Worm (Caenorhabditis elegans) whole organism, L3 larva: ENCODE data around the gene srbc-9.

Experiments used
- R02D3.7 ChIP-seq: fragments of 150-350 bp; optimal IDR thresholded peaks from 2 replicates; lab custom pipeline; 2014; ENCODE audit warnings: missing biosample characterization, missing genetic modification characterization
- ZK546.5 ChIP-seq: sonication (generic microtip); optimal IDR thresholded peaks from 2 replicates; lab custom pipeline; 2017; ENCODE audit warnings: missing biosample characterization, missing genetic modification characterization
- ceh-82 ChIP-seq: fragments of 150-350 bp; optimal IDR thresholded peaks from 2 replicates; lab custom pipeline; 2014; ENCODE audit warnings: missing biosample characterization, missing genetic modification characterization
- ceh-9 ChIP-seq: sonication (generic microtip); optimal IDR thresholded peaks from 2 replicates; lab custom pipeline; 2018; ENCODE audit warnings: missing biosample characterization, missing genetic modification characterization
- daf-12 ChIP-seq: fragments of 150-350 bp; optimal IDR thresholded peaks from 2 replicates; lab custom pipeline; 2014; ENCODE audit warnings: missing biosample characterization, missing genetic modification reagents, missing genetic modification characterization
- egl-5 ChIP-seq: fragments of 150-350 bp; optimal IDR thresholded peaks from 2 replicates; lab custom pipeline; 2017; ENCODE audit warnings: missing biosample characterization, missing genetic modification reagents, missing genetic modification characterization, inconsistent platforms
- elt-1 ChIP-seq: fragments of 150-350 bp; optimal IDR thresholded peaks from 2 replicates; lab custom pipeline; 2014; ENCODE audit warnings: missing biosample characterization, missing genetic modification characterization
- elt-2 ChIP-seq: sonication (generic microtip); optimal IDR thresholded peaks from 2 replicates; lab custom pipeline; 2016; ENCODE audit warnings: missing genetic modification reagents, mild to moderate bottlenecking, missing genetic modification characterization, missing compliant biosample characterization
- eor-1 ChIP-seq, 2 experiments: fragments of 150-350 bp; optimal IDR thresholded peaks; 2 replicates each; lab custom pipeline; 2014 to 2018; ENCODE audit warnings: missing biosample characterization in 2 of 2, missing genetic modification characterization in 2 of 2
- fkh-10 ChIP-seq: sonication (generic microtip); optimal IDR thresholded peaks from 2 replicates; lab custom pipeline; 2017; ENCODE audit warnings: missing biosample characterization, missing genetic modification reagents, missing genetic modification characterization
- fkh-2 ChIP-seq: fragments of 150-350 bp; optimal IDR thresholded peaks from 2 replicates; lab custom pipeline; 2014; ENCODE audit warnings: missing biosample characterization, missing genetic modification reagents, missing genetic modification characterization
- jun-1 ChIP-seq: fragments of 150-350 bp; optimal IDR thresholded peaks from 2 replicates; lab custom pipeline; 2014; ENCODE audit warnings: missing biosample characterization, missing genetic modification reagents, missing genetic modification characterization
- lin-15B ChIP-seq: fragments of 150-350 bp; optimal IDR thresholded peaks from 2 replicates; lab custom pipeline; 2014; ENCODE audit warnings: missing biosample characterization, missing genetic modification characterization
- lin-39 ChIP-seq: fragments of 150-350 bp; optimal IDR thresholded peaks from 2 replicates; lab custom pipeline; 2018; ENCODE audit warnings: missing biosample characterization, missing genetic modification reagents, missing genetic modification characterization
- lsy-12 ChIP-seq: sonication (generic microtip); optimal IDR thresholded peaks from 2 replicates; lab custom pipeline; 2016; ENCODE audit warnings: mild to moderate bottlenecking, missing genetic modification characterization, missing compliant biosample characterization
- mml-1 ChIP-seq: fragments of 150-350 bp; sonication (generic microtip); optimal IDR thresholded peaks from 3 replicates; lab custom pipeline; 2014; ENCODE audit warnings: missing biosample characterization, missing genetic modification characterization
- nhr-12 ChIP-seq: fragments of 150-350 bp; optimal IDR thresholded peaks from 2 replicates; lab custom pipeline; 2014; ENCODE audit warnings: missing biosample characterization, missing genetic modification characterization
- nhr-237 ChIP-seq: fragments of 150-350 bp; optimal IDR thresholded peaks from 2 replicates; lab custom pipeline; 2014; ENCODE audit warnings: missing biosample characterization, missing genetic modification characterization
- nhr-25 ChIP-seq: sonication (generic microtip); optimal IDR thresholded peaks from 2 replicates; lab custom pipeline; 2017; ENCODE audit warnings: missing biosample characterization, missing genetic modification characterization
- nhr-28 ChIP-seq: fragments of 150-350 bp; optimal IDR thresholded peaks from 2 replicates; lab custom pipeline; 2014; ENCODE audit warnings: missing biosample characterization, missing genetic modification characterization
- nhr-43 ChIP-seq: sonication (generic microtip); optimal IDR thresholded peaks from 2 replicates; lab custom pipeline; 2016; ENCODE audit warnings: mild to moderate bottlenecking, missing genetic modification characterization, missing compliant biosample characterization; ENCODE audit not compliant: poor library complexity, severe bottlenecking
- nhr-67 ChIP-seq: fragments of 150-350 bp; optimal IDR thresholded peaks from 2 replicates; lab custom pipeline; 2014; ENCODE audit warnings: missing biosample characterization, missing genetic modification characterization
- nhr-76 ChIP-seq: fragments of 150-350 bp; sonication (generic microtip); optimal IDR thresholded peaks from 5 replicates; lab custom pipeline; 2014; ENCODE audit warnings: missing biosample characterization, missing genetic modification characterization
- pha-4 ChIP-seq: fragments of 150-350 bp; optimal IDR thresholded peaks from 2 replicates; lab custom pipeline; 2014; ENCODE audit warnings: missing biosample characterization, missing genetic modification reagents, missing genetic modification characterization
- sea-2 ChIP-seq: fragments of 150-350 bp; sonication (generic microtip); optimal IDR thresholded peaks from 4 replicates; lab custom pipeline; 2014; ENCODE audit warnings: missing biosample characterization, missing genetic modification reagents, missing genetic modification characterization
- skn-1 ChIP-seq: fragments of 150-350 bp; optimal IDR thresholded peaks from 2 replicates; lab custom pipeline; 2014; ENCODE audit warnings: missing biosample characterization, missing genetic modification characterization
- tbx-2 ChIP-seq: sonication (generic microtip); optimal IDR thresholded peaks from 2 replicates; lab custom pipeline; 2016; ENCODE audit warnings: mild to moderate bottlenecking, missing genetic modification characterization, missing compliant biosample characterization
- unc-62 ChIP-seq: fragments of 150-350 bp; sonication (generic microtip); optimal IDR thresholded peaks from 4 replicates; lab custom pipeline; 2014; ENCODE audit warnings: missing biosample characterization, missing genetic modification reagents, missing genetic modification characterization
- ztf-11 ChIP-seq: fragments of 150-350 bp; optimal IDR thresholded peaks from 2 replicates; lab custom pipeline; 2014; ENCODE audit warnings: missing biosample characterization, missing genetic modification characterization
- ztf-4 ChIP-seq: fragments of 150-350 bp; optimal IDR thresholded peaks from 2 replicates; lab custom pipeline; 2014; ENCODE audit warnings: missing biosample characterization, missing genetic modification characterization

Gene srbc-9

DNA sequence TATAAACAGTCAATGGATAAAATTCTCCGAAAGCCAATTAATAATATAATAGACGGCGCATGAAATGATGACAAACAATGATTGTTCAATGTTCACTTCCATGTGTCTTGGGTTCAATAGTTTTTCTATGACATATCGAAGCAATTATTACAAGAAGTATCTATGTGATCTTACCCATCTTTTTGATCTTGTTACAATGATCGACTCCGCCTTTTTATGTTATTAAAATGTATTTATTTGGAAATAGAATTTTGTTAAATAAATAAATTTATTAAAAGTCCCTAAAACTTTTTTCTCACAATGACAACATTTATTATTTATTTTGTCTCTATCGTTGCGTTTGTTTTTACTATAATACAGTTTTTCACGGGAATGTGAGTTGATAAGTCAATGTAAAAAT lies 39.6 kb upstream of the srbc-9 start, which contains the start of gene swt-2:
swt-2 (plus strand) TSS at position 301 of the 400 bp plus-strand sequence.
- TF ChIP-seq nhr-28 (tag; lab: Kevin White, UChicago) (no peak), ZK546.5 (tag; lab: Kevin White, UChicago) (no peak), nhr-43 (tag; lab: Kevin White, UChicago) (no peak), mml-1 (tag; lab: Kevin White, UChicago) (no peak)

DNA sequence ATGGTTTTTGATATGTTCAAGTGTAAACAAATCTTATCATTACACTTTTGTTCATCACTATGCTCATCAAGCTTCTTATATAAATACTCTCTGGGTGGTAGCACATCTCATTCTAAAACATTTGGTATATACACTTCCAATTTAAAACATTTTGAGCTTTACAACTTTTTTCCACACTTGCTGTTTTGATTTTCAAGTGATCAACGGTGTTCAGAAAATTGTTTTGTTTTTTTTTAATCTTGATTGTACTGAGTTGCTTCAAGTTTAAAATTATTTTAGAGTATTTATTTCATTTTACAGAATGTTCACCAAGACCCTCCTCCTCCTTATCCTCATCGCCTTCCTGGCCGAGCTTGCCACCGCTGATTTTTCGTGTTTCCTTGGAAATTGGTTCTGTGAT lies 38.6 kb upstream of the srbc-9 start, which contains the start of gene C54F6.5:
C54F6.5 (plus strand) TSS at position 301 of the 400 bp plus-strand sequence.
- no peak for TF ChIP-seq ceh-9

DNA sequence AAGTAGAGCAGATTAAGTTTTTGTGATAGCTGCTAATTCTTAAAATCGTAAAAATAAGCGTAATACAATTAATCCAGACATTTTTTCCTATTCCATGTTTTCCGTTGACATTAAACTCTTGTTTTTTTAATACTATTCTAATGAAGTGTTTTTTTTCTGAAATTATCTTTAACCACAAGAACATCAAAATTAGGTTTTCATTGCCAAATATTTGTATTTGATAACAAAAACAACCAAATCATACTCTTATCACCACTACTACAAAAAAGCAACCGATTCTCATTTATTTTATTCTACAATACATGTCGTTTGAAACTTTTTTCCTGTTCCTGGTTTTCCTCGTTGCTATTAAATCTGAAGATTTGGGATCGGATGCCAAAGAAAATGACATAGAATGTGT lies 36.9 kb upstream of the srbc-9 start, which contains the start of gene C54F6.17:
C54F6.17 (plus strand) TSS at position 301 of the 400 bp plus-strand sequence.
- TF ChIP-seq lin-15B (tag; lab: Kevin White, UChicago), result no peak

DNA sequence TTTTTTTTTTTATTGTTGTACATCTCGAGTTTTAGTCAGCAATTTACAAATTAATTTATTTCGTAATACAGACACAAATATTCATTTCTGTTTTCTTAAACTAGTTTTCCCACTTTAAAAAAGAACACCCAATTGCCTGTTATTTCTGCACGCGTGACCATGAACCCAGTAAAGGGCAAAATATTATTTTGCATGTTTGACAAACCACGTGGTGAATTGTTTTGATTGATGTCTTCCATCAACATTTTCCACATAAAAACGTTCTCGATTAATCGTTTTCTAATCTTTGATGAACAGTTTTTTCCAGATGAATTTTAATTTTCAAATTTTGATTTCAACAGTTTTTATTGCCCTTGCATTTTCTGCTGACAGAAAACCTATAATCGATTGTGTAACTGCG lies 35.5 kb upstream of the srbc-9 start, which contains the start of gene C54F6.18:
C54F6.18 (plus strand) TSS at position 301 of the 400 bp plus-strand sequence.
- TF ChIP-seq skn-1 (tag; lab: Kevin White, UChicago), result no peak
- TF ChIP-seq pha-4 (tag; lab: Kevin White, UChicago), result no peak
- TF ChIP-seq egl-5, result no peak
- no peak for TF ChIP-seq nhr-67 (tag; lab: Kevin White, UChicago)
- TF ChIP-seq elt-2 (tag; lab: Kevin White, UChicago), result no peak
- TF ChIP-seq ceh-9, result no peak
- TF ChIP-seq ZK546.5 (tag; lab: Kevin White, UChicago), result no peak
- no peak for TF ChIP-seq nhr-76 (tag; lab: Kevin White, UChicago)
- TF ChIP-seq eor-1 (tag; optimal IDR thresholded peaks at IDR 0.05; lab: Kevin White, UChicago), result no peak

DNA sequence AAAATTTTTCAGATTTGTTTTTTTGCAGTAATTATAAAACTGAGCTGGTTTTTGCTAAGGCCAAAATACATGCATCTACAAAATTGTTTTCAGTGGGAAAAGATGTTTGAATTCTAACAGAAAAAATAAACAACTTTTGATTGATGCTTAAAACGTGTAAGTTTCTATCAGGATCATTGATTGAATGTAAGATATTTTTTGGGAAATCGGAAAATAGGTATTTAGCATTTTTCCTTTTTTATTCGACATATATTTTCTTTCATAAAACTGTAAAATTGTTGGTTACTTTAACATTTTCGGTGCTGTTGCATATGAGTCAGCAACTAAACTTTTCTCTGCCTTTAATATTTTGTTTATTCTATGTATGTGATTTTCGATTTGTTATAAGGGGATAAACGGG lies 34.2 kb upstream of the srbc-9 start, which contains the start of gene C54F6.20:
C54F6.20 (plus strand) TSS at position 301 of the 400 bp plus-strand sequence.
- TF ChIP-seq ztf-11 (no peak), skn-1 (tag; lab: Kevin White, UChicago) (no peak), ZK546.5 (tag; lab: Kevin White, UChicago) (no peak), sea-2 (no peak), lin-15B (tag; lab: Kevin White, UChicago) (no peak), elt-1 (tag; lab: Kevin White, UChicago) (no peak), nhr-25 (tag; lab: Kevin White, UChicago) (no peak), nhr-28 (tag; lab: Kevin White, UChicago) (no peak), fkh-2 (tag; lab: Kevin White, UChicago) (no peak), nhr-237 (tag; lab: Kevin White, UChicago) (no peak), unc-62 (GFP tag; lab: Kevin White, UChicago) (no peak), ceh-82 (tag; lab: Kevin White, UChicago) (no peak), elt-2 (tag; lab: Kevin White, UChicago) (no peak), ztf-4 (no peak), R02D3.7 (tag; lab: Kevin White, UChicago) (no peak), daf-12 (no peak)

DNA sequence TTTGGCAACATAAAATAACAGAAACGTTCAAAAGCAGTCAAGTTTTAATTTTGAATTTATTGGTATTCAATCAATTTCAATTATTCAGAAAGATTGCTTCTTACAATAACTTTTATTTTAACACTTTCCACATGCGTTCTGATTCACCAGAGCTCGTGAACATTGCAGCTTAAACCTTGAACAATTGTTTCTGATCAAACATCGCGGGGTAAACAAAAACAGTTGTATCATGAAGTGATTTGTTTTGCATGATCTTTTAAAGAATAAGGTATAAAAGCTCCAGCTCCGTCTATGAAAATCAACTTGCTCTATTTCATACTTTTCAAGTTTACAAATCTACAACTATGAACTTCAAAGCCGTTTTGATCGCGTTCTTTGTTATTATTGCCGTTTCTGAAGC lies 33.2 kb upstream of the srbc-9 start, which contains the start of gene C54F6.6:
C54F6.6 (plus strand) TSS at position 301 of the 400 bp plus-strand sequence.
- TF ChIP-seq jun-1 (no peak), nhr-12 (tag; lab: Kevin White, UChicago) (no peak), lsy-12 (tag; lab: Kevin White, UChicago) (no peak), nhr-25 (tag; lab: Kevin White, UChicago) (no peak), nhr-237 (tag; lab: Kevin White, UChicago) (no peak), ztf-4 (no peak), sea-2 (no peak), nhr-67 (tag; lab: Kevin White, UChicago) (no peak), tbx-2 (tag; lab: Kevin White, UChicago) (no peak)

DNA sequence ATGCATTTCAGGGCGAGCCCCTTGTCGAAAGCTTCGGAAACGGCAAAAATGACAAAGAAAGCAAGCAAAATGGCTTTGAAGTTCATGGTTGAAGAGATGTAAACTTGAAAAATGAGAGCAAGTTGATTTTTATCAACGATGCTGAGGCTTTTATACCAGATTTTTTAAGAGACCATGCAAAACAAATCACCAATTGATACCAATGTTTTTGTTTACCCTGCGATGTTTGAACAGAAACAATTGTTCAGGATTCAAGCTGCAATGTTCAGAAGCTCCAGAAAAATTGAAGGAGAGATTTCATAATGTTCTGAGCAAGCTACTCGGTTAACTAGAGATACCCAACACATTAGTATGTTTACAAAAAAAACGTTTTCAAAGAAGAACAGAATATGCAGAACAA lies 32.0 kb upstream of the srbc-9 start, which contains the start of gene C54F6.15:
C54F6.15 (minus strand) TSS at position 101 of the 400 bp plus-strand sequence.
- TF ChIP-seq ZK546.5 (tag; lab: Kevin White, UChicago), result no peak
- no peak for TF ChIP-seq jun-1
- TF ChIP-seq elt-1 (tag; lab: Kevin White, UChicago), result no peak
- TF ChIP-seq sea-2, result no peak
- no peak for TF ChIP-seq ztf-11
- no peak for TF ChIP-seq lin-39 (tag; lab: Kevin White, UChicago)
- TF ChIP-seq daf-12, result no peak
- TF ChIP-seq ceh-82 (tag; lab: Kevin White, UChicago), result no peak
- TF ChIP-seq fkh-10, result no peak
